Fruit fly (Drosophila melanogaster) whole organism, pupa: ENCODE data around the gene lectin-21Ca.
A peak's percentile ranks its signal among the peaks of the same experiment; 100 is the strongest.

Experiments used
- CG10348 ChIP-seq: fragments of 200-800 bp; sonication (Bioruptor generic); IDR thresholded peaks from 2 replicates; pipeline ENCODE4 v1.3.6; 2022; ENCODE audit warnings: missing biosample characterization, missing genetic modification characterization
- CG12605 ChIP-seq: fragments of 200-800 bp; sonication (Bioruptor generic); IDR thresholded peaks from 2 replicates; pipeline ENCODE4 v1.3.6; 2022; ENCODE audit warnings: missing biosample characterization, missing genetic modification characterization
- CG13204 ChIP-seq: fragments of 200-800 bp; sonication (Bioruptor generic); optimal IDR thresholded peaks from 2 replicates; lab custom pipeline; 2018; ENCODE audit warnings: missing biosample characterization, mild to moderate bottlenecking, missing genetic modification characterization, moderate library complexity
- CG14655 ChIP-seq: fragments of 200-800 bp; sonication (Bioruptor generic); optimal IDR thresholded peaks from 3 replicates; lab custom pipeline; 2017; ENCODE audit warnings: mild to moderate bottlenecking, missing biosample characterization, missing genetic modification reagents, missing genetic modification characterization
- CG15710 ChIP-seq: fragments of 200-800 bp; sonication (Bioruptor generic); optimal IDR thresholded peaks from 2 replicates; lab custom pipeline; 2018; ENCODE audit warnings: missing biosample characterization, mild to moderate bottlenecking, missing genetic modification characterization, moderate library complexity
- CG17806 ChIP-seq: fragments of 200-800 bp; sonication (Bioruptor generic); optimal IDR thresholded peaks from 2 replicates; lab custom pipeline; 2018; ENCODE audit warnings: missing biosample characterization, mild to moderate bottlenecking, missing genetic modification characterization, moderate library complexity
- CG32121 ChIP-seq: fragments of 200-800 bp; sonication (Bioruptor generic); IDR thresholded peaks from 2 replicates; pipeline ENCODE4 v1.3.6; 2022; ENCODE audit warnings: missing biosample characterization, missing genetic modification characterization
- CG34367 ChIP-seq: fragments of 200-800 bp; sonication (Bioruptor generic); optimal IDR thresholded peaks from 2 replicates; lab custom pipeline; 2018; ENCODE audit warnings: missing biosample characterization, mild to moderate bottlenecking, missing genetic modification characterization
- CG4496 ChIP-seq: fragments of 200-800 bp; sonication (Bioruptor generic); IDR thresholded peaks from 3 replicates; pipeline ENCODE4 v1.3.6; 2022; ENCODE audit warnings: missing biosample characterization, missing genetic modification characterization
- CG8159 ChIP-seq: fragments of 200-800 bp; sonication (Bioruptor generic); optimal IDR thresholded peaks from 3 replicates; lab custom pipeline; 2018; ENCODE audit warnings: missing biosample characterization, mild to moderate bottlenecking, missing genetic modification characterization, moderate library complexity
- CG8301 ChIP-seq: fragments of 200-800 bp; sonication (Bioruptor generic); optimal IDR thresholded peaks from 2 replicates; lab custom pipeline; 2018; ENCODE audit warnings: missing biosample characterization, mild to moderate bottlenecking, missing genetic modification characterization
- CG9948 ChIP-seq: fragments of 200-800 bp; sonication (Bioruptor generic); optimal IDR thresholded peaks from 2 replicates; lab custom pipeline; 2018; ENCODE audit warnings: missing biosample characterization, mild to moderate bottlenecking, missing genetic modification characterization, moderate library complexity
- D1 ChIP-seq: fragments of 200-800 bp; sonication (Bioruptor generic); optimal IDR thresholded peaks from 2 replicates; lab custom pipeline; 2018; ENCODE audit warnings: missing biosample characterization, mild to moderate bottlenecking, missing genetic modification characterization, moderate library complexity
- EcR ChIP-seq: fragments of 200-800 bp; sonication (Bioruptor generic); optimal IDR thresholded peaks from 3 replicates; lab custom pipeline; 2019; ENCODE audit warnings: missing biosample characterization, missing genetic modification characterization, mild to moderate bottlenecking, moderate library complexity, missing genetic modification reagents
- Ets98B ChIP-seq: fragments of 200-800 bp; sonication (Bioruptor generic); IDR thresholded peaks from 2 replicates; pipeline ENCODE4 v1.3.6; 2022; ENCODE audit warnings: missing biosample characterization, missing genetic modification characterization
- Pif1A ChIP-seq: fragments of 200-800 bp; sonication (Bioruptor generic); optimal IDR thresholded peaks from 3 replicates; lab custom pipeline; 2016; ENCODE audit warnings: missing biosample characterization, missing genetic modification characterization
- Pif1B ChIP-seq: fragments of 200-800 bp; sonication (Bioruptor generic); optimal IDR thresholded peaks from 3 replicates; lab custom pipeline; 2016; ENCODE audit warnings: missing biosample characterization, missing genetic modification characterization
- Snoo ChIP-seq: fragments of 200-800 bp; sonication (Bioruptor generic); optimal IDR thresholded peaks from 3 replicates; lab custom pipeline; 2017; ENCODE audit warnings: missing biosample characterization, mild to moderate bottlenecking, missing genetic modification characterization, inconsistent platforms
- fd96Ca ChIP-seq: fragments of 200-800 bp; sonication (Bioruptor generic); IDR thresholded peaks from 3 replicates; pipeline ENCODE4 v1.3.6; 2022; ENCODE audit warnings: missing biosample characterization, missing genetic modification characterization
- gl ChIP-seq: fragments of 200-800 bp; sonication (Bioruptor generic); optimal IDR thresholded peaks from 2 replicates; lab custom pipeline; 2018; ENCODE audit warnings: missing biosample characterization, mild to moderate bottlenecking, missing genetic modification characterization
- rn ChIP-seq: fragments of 200-800 bp; sonication (Bioruptor generic); IDR thresholded peaks from 2 replicates; pipeline ENCODE4 v1.3.6; 2022; ENCODE audit warnings: missing biosample characterization, missing genetic modification characterization

Gene lectin-21Ca

dm6 chr2L:672301-672700 is 47.9 kb downstream of the lectin-21Ca start:
- TF ChIP-seq CG17806, result no peak
- no peak for TF ChIP-seq CG14655
- TF ChIP-seq CG9948 (tag; lab: Kevin White, UChicago), result no peak
- no peak for TF ChIP-seq CG32121
- no peak for TF ChIP-seq D1 (tag; lab: Kevin White, UChicago)
- TF ChIP-seq Pif1B (GFP tag; lab: Kevin White, UChicago), result no peak
- no peak for TF ChIP-seq CG4496 (GFP tag; lab: Robert Waterston, UW)
- TF ChIP-seq Pif1A, result no peak
- TF ChIP-seq CG15710 (tag; lab: Kevin White, UChicago), result no peak
- TF ChIP-seq CG8159, result no peak
- TF ChIP-seq CG10348 (GFP tag; lab: Robert Waterston, UW), result no peak
- TF ChIP-seq CG12605 (GFP tag; lab: Robert Waterston, UW), result no peak
- no peak for TF ChIP-seq EcR (GFP tag; lab: Kevin White, UChicago)

DNA sequence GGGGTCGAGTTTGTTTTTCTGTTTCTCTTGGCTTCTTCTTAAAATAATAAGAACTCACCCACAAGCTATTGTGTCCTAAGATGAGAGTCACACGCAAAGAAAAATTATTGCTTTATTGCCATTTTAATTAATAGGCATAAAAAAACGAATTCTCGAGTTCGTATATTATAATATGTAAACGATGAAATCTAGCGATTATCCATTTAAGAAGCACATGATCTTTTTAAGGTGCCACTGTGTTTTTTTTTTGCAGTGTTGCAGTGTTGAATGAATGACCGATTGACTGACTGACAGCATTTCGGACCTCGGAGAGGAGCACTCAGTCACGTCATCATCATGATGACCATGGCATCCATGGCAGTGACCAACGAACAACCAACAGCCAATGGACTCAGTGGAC is 50.5 kb downstream of the lectin-21Ca start:
- no peak for TF ChIP-seq CG4496 (GFP tag; lab: Robert Waterston, UW)
- TF ChIP-seq CG34367, result peak; percentile 50
- no peak for TF ChIP-seq CG10348 (GFP tag; lab: Robert Waterston, UW)
- no peak for TF ChIP-seq EcR (GFP tag; lab: Kevin White, UChicago)
- TF ChIP-seq Ets98B (GFP tag; lab: Robert Waterston, UW), result 0 out of 2 replicates have a peak, but pooled peaks have one; percentile 13
- peak; percentile 55 for TF ChIP-seq Snoo
- TF ChIP-seq D1 (tag; lab: Kevin White, UChicago), result peak; percentile 13
- peak; percentile 38 for TF ChIP-seq CG9948 (tag; lab: Kevin White, UChicago)
- peak; percentile 41 for TF ChIP-seq CG8301 (tag; lab: Kevin White, UChicago)
- no peak for TF ChIP-seq CG32121
- peak; percentile 49 for TF ChIP-seq CG15710 (tag; lab: Kevin White, UChicago)
- TF ChIP-seq Pif1A, result peak; percentile 71
- TF ChIP-seq fd96Ca (GFP tag; lab: Robert Waterston, UW), result 0 out of 3 replicates have a peak, but pooled peaks have one; percentile 43
- peak; percentile 43 for TF ChIP-seq Pif1B (GFP tag; lab: Kevin White, UChicago)
- TF ChIP-seq CG8159, result peak; percentile 67
- peak; percentile 59 for TF ChIP-seq CG14655
- no peak for TF ChIP-seq rn (GFP tag; lab: Robert Waterston, UW)
- TF ChIP-seq CG17806, result peak; percentile 67
- TF ChIP-seq gl (tag; lab: Kevin White, UChicago), result peak; percentile 4
- no peak for TF ChIP-seq CG12605 (GFP tag; lab: Robert Waterston, UW)
- TF ChIP-seq CG13204 (GFP tag; lab: Kevin White, UChicago), result no peak
